Worm (Caenorhabditis elegans) whole organism, dauer: Measurements from ENCODE around the gene hil-4.

ENCODE experiments used
- unc-62 ChIP-seq: sonication (generic microtip); optimal IDR thresholded peaks from 2 replicates; lab custom pipeline; 2017; ENCODE audit warnings: missing biosample characterization, missing genetic modification reagents, missing genetic modification characterization

The hil-4 gene

ce11 chrV:4791569-4791968, 37.5 kb downstream of the hil-4 start, which contains the start of gene R02F11.11:
R02F11.11 (plus strand) TSS chrV:4791869.
- no peak for TF ChIP-seq unc-62 (GFP tag; lab: Kevin White, UChicago)

ce11 chrV:4794308-4794707, 40.2 kb downstream of the hil-4 start, which contains the start of gene R02F11.2:
R02F11.2 (plus strand) TSS chrV:4794599.
- no peak for TF ChIP-seq unc-62 (GFP tag; lab: Kevin White, UChicago)

- no peak for TF ChIP-seq unc-62 (GFP tag; lab: Kevin White, UChicago)
These were observed 46.7 kb downstream of the hil-4 start, which contains the start of gene R02F11.1 for ce11 chrV:4800794-4801193. R02F11.1 (plus strand) TSS chrV:4801094.

- no peak for TF ChIP-seq unc-62 (GFP tag; lab: Kevin White, UChicago)
These were observed 47.8 kb downstream of the hil-4 start for ce11 chrV:4801943-4802342.
